Worm (Caenorhabditis elegans) whole organism, late embryonic: ENCODE data around the gene srx-111.

ENCODE experiments used
- C38D4.7 ChIP-seq: fragments of 200-800 bp; sonication (Bioruptor generic); optimal IDR thresholded peaks from 2 replicates; lab custom pipeline; 2018; ENCODE audit warnings: mild to moderate bottlenecking, missing genetic modification characterization, moderate library complexity, missing compliant biosample characterization
- K02D7.2 ChIP-seq: sonication (generic microtip); optimal IDR thresholded peaks from 2 replicates; lab custom pipeline; 2017; ENCODE audit warnings: mild to moderate bottlenecking, missing genetic modification characterization, missing compliant biosample characterization
- ceh-14 ChIP-seq: sonication (generic microtip); optimal IDR thresholded peaks from 2 replicates; lab custom pipeline; 2016; ENCODE audit warnings: missing genotype, missing genetic modification characterization, missing compliant biosample characterization
- ceh-2 ChIP-seq: sonication (generic microtip); optimal IDR thresholded peaks from 2 replicates; lab custom pipeline; 2016; ENCODE audit warnings: missing genotype, missing genetic modification characterization, missing compliant biosample characterization
- ceh-48 ChIP-seq: sonication (generic microtip); optimal IDR thresholded peaks from 2 replicates; lab custom pipeline; 2016; ENCODE audit warnings: missing genetic modification characterization, inconsistent platforms, missing compliant biosample characterization
- ets-4 ChIP-seq: sonication (generic microtip); optimal IDR thresholded peaks from 2 replicates; lab custom pipeline; 2016; ENCODE audit warnings: missing genetic modification characterization, missing compliant biosample characterization
- lin-11 ChIP-seq: fragments of 200-800 bp; sonication (Bioruptor generic); optimal IDR thresholded peaks from 2 replicates; lab custom pipeline; 2018; ENCODE audit warnings: mild to moderate bottlenecking, missing genetic modification characterization, missing compliant biosample characterization
- nfya-1 ChIP-seq: sonication (generic microtip); optimal IDR thresholded peaks from 2 replicates; lab custom pipeline; 2017; ENCODE audit warnings: missing genetic modification characterization, mild to moderate bottlenecking, missing compliant biosample characterization, antibody characterized with exemption, moderate library complexity
- nhr-11 ChIP-seq: fragments of 150-350 bp; optimal IDR thresholded peaks from 2 replicates; lab custom pipeline; 2014; ENCODE audit warnings: missing biosample characterization, missing genetic modification characterization
- pha-2 ChIP-seq: sonication (generic microtip); optimal IDR thresholded peaks from 2 replicates; lab custom pipeline; 2017; ENCODE audit warnings: mild to moderate bottlenecking, missing genetic modification characterization, missing compliant biosample characterization
- rnt-1 ChIP-seq: sonication (generic microtip); optimal IDR thresholded peaks from 2 replicates; lab custom pipeline; 2016; ENCODE audit warnings: missing genetic modification characterization, missing compliant biosample characterization

ce11 chrII:3779463-3779862, 21.9 kb downstream of the srx-111 start, which contains the start of gene T24E12.11:
- no peak for TF ChIP-seq C38D4.7 (GFP tag; lab: Kevin White, UChicago)
- TF ChIP-seq ceh-2 = no peak
- TF ChIP-seq nhr-11 (tag; lab: Kevin White, UChicago) = no peak
- TF ChIP-seq ceh-48 (tag; lab: Kevin White, UChicago) = no peak
- no peak for TF ChIP-seq ceh-14 (tag; lab: Kevin White, UChicago)
- TF ChIP-seq rnt-1 (tag; lab: Kevin White, UChicago) = no peak
- no peak for TF ChIP-seq ets-4 (tag; lab: Kevin White, UChicago)
- no peak for TF ChIP-seq K02D7.2 (tag; lab: Kevin White, UChicago)
- no peak for TF ChIP-seq pha-2 (tag; lab: Kevin White, UChicago)
- TF ChIP-seq nfya-1 (tag; lab: Kevin White, UChicago) = no peak
- TF ChIP-seq lin-11 (tag; lab: Kevin White, UChicago) = no peak
